Worm (Caenorhabditis elegans) whole organism, late embryonic: ENCODE measurements around the gene scl-11.

Experiments used
- pha-4 ChIP-seq: fragments of 150-350 bp; optimal IDR thresholded peaks from 2 replicates; lab custom pipeline; 2018; ENCODE audit warnings: missing biosample characterization, missing genetic modification reagents, missing genetic modification characterization
- unc-42 ChIP-seq: sonication (generic microtip); optimal IDR thresholded peaks from 2 replicates; lab custom pipeline; 2016; ENCODE audit warnings: missing genotype, missing genetic modification characterization, missing compliant biosample characterization

DNA sequence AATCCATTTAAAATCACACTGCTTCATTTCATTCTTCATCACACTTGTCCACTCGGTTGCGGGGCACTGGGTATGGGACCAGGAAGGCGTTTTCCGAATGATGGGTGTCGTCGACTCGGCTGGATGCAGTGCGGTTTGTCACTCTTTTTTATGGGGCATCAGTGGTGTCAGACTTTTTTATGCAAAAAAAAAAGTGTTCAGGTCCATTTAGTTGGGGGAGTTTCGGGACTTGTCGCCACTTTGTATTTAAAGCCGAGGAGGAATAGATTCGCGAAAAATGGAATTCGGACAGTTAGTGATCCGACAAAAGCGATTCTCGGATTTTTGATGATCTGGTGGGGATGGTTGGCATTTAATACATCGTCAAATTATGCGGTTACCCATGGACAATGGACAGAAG, 6.2 kb upstream of the scl-11 start:
- TF ChIP-seq pha-4 (tag; lab: Kevin White, UChicago) (no peak), unc-42 (tag; lab: Kevin White, UChicago) (no peak)
